Worm (Caenorhabditis elegans): ENCODE data around the gene mrpl-20.

Gene mrpl-20

ce11 chrII:13337959-13338358, at the start of gene mrpl-20:
Gene mrpl-20 (plus strand): TSS chrII:13338281.
- peak; percentile 41 for TF ChIP-seq tbx-2 (tag; optimal IDR thresholded peaks at IDR 0.05)
- no peak for TF ChIP-seq pax-3 (tag; optimal IDR thresholded peaks at IDR 0.05)
- no peak for TF ChIP-seq ces-1 (GFP tag; optimal IDR thresholded peaks at IDR 0.05)
- TF ChIP-seq irx-1 (tag; optimal IDR thresholded peaks at IDR 0.05), result no peak
- TF ChIP-seq nhr-47 (tag; optimal IDR thresholded peaks at IDR 0.05), result peak; percentile 57
- peak; percentile 0 for TF ChIP-seq blmp-1 (tag; optimal IDR thresholded peaks at IDR 0.05)
- TF ChIP-seq rnt-1 (tag; optimal IDR thresholded peaks at IDR 0.05), result peak; percentile 30
- peak; percentile 37 for TF ChIP-seq dsc-1 (tag; optimal IDR thresholded peaks at IDR 0.05)
- no peak for TF ChIP-seq ztf-4 (tag; optimal IDR thresholded peaks at IDR 0.05)
- peak; percentile 61 for TF ChIP-seq snu-23 (GFP tag; optimal IDR thresholded peaks at IDR 0.05)
- TF ChIP-seq unc-98 (GFP tag; IDR thresholded peaks at IDR 0.05), result no peak
- no peak for TF ChIP-seq nhr-12 (tag; optimal IDR thresholded peaks at IDR 0.05)
- no peak for TF ChIP-seq xbp-1 (tag; optimal IDR thresholded peaks at IDR 0.05)
- TF ChIP-seq nhr-19 (GFP tag; conservative IDR thresholded peaks at IDR 0.05), result no peak
- peak; percentile 49 for TF ChIP-seq nhr-71 (tag; optimal IDR thresholded peaks at IDR 0.05)
- peak; percentile 43 to 60 for TF ChIP-seq lin-35 (GFP tag; optimal IDR thresholded peaks at IDR 0.05)
- TF ChIP-seq snpc-4 (tag; optimal IDR thresholded peaks at IDR 0.05), result peak; percentile 27
- TF ChIP-seq hpl-2 (GFP tag; optimal IDR thresholded peaks at IDR 0.05), result no peak
- no peak for TF ChIP-seq pag-3 (tag; optimal IDR thresholded peaks at IDR 0.05; ENCODE audit: borderline replicate concordance, insufficient read depth)
- TF ChIP-seq tlp-1 (tag; optimal IDR thresholded peaks at IDR 0.05), result no peak
- peak; percentile 53 for TF ChIP-seq unc-130 (tag; optimal IDR thresholded peaks at IDR 0.05)
- no peak for TF ChIP-seq mdl-1 (tag; optimal IDR thresholded peaks at IDR 0.05)
- TF ChIP-seq unc-86 (tag; optimal IDR thresholded peaks at IDR 0.05), result peak; percentile 27
- TF ChIP-seq mep-1 (tag; optimal IDR thresholded peaks at IDR 0.05), result peak; percentile 26
- peak; percentile 37 for TF ChIP-seq nhr-85 (tag)
- TF ChIP-seq swsn-7 (tag; optimal IDR thresholded peaks at IDR 0.05), result peak; percentile 52
- peak; percentile 2 to 47 (median 46) for TF ChIP-seq ceh-82 (tag; optimal IDR thresholded peaks at IDR 0.05)
- TF ChIP-seq sox-4 (tag; optimal IDR thresholded peaks at IDR 0.05), result no peak
- TF ChIP-seq efl-3 (GFP tag; optimal IDR thresholded peaks at IDR 0.05), result no peak
- no peak for TF ChIP-seq fos-1 (tag; optimal IDR thresholded peaks at IDR 0.05)
- TF ChIP-seq nhr-77 (tag; optimal IDR thresholded peaks at IDR 0.05), result no peak
- no peak for TF ChIP-seq hlh-4 (tag; optimal IDR thresholded peaks at IDR 0.05)
- TF ChIP-seq unc-62 (GFP tag; optimal IDR thresholded peaks at IDR 0.05), result no peak
- TF ChIP-seq efl-1 (optimal IDR thresholded peaks at IDR 0.05), result peak; percentile 46 to 56
- TF ChIP-seq efl-1 (GFP tag; optimal IDR thresholded peaks at IDR 0.05 in 1 of 2), result peak; percentile 59 to 90
- TF ChIP-seq nhr-20 (tag; optimal IDR thresholded peaks at IDR 0.05), result peak; percentile 31
- TF ChIP-seq lsy-2 (tag; optimal IDR thresholded peaks at IDR 0.05), result peak; percentile 49 to 64
- TF ChIP-seq lin-13 (GFP tag; optimal IDR thresholded peaks at IDR 0.05), result no peak
- TF ChIP-seq dpl-1 (GFP tag; optimal IDR thresholded peaks at IDR 0.05), result peak; percentile 27 to 51 (median 45)
- TF ChIP-seq lin-14 (GFP tag; optimal IDR thresholded peaks at IDR 0.05), result peak; percentile 42
- no peak for TF ChIP-seq ets-5 (GFP tag; IDR thresholded peaks at IDR 0.05)
- peak; percentile 30 for TF ChIP-seq lin-39 (tag; optimal IDR thresholded peaks at IDR 0.05)

ce11 chrII:13289891-13290290, 48.2 kb upstream of the mrpl-20 start:
- TF ChIP-seq rnt-1 (tag; optimal IDR thresholded peaks at IDR 0.05) (peak; percentile 2), snpc-4 (tag; optimal IDR thresholded peaks at IDR 0.05) (peak; percentile 41), unc-130 (tag; optimal IDR thresholded peaks at IDR 0.05) (no peak), xbp-1 (tag; optimal IDR thresholded peaks at IDR 0.05) (no peak)

Measured in whole organism, L1 larva.